Fruit fly (Drosophila melanogaster) whole organism, embryonic: ENCODE data around the gene CG5639.

Source experiments
- C15 ChIP-seq: fragments of 200-800 bp; sonication (Bioruptor generic); IDR thresholded peaks from 3 replicates; pipeline ENCODE4 v1.3.6; 2022; ENCODE audit warnings: missing biosample characterization, missing genetic modification characterization
- CG1024 ChIP-seq: fragments of 200-800 bp; sonication (Bioruptor generic); IDR thresholded peaks from 2 replicates; pipeline ENCODE4 v1.3.6; 2022; ENCODE audit warnings: missing biosample characterization, missing genetic modification characterization
- CG10274 ChIP-seq: fragments of 200-800 bp; sonication (Bioruptor generic); optimal IDR thresholded peaks from 3 replicates; lab custom pipeline; 2017; ENCODE audit warnings: missing biosample characterization, mild to moderate bottlenecking, missing genetic modification characterization
- CG10366 ChIP-seq: fragments of 200-800 bp; sonication (Bioruptor generic); IDR thresholded peaks from 2 replicates; pipeline ENCODE4 v1.3.6; 2022; ENCODE audit warnings: missing biosample characterization, missing genetic modification characterization
- CG11093 ChIP-seq: fragments of 200-800 bp; sonication (Bioruptor generic); IDR thresholded peaks from 3 replicates; pipeline ENCODE4 v1.3.6; 2022; ENCODE audit warnings: missing biosample characterization, missing genetic modification characterization
- CG12155 ChIP-seq: fragments of 200-800 bp; sonication (Bioruptor generic); optimal IDR thresholded peaks from 3 replicates; lab custom pipeline; 2016; ENCODE audit warnings: missing biosample characterization, missing genetic modification characterization
- CG14667 ChIP-seq: fragments of 200-800 bp; sonication (Bioruptor generic); IDR thresholded peaks from 2 replicates; pipeline ENCODE4 v1.3.6; 2022; ENCODE audit warnings: missing biosample characterization, missing genetic modification characterization
- CG15514 ChIP-seq: fragments of 200-800 bp; sonication (Bioruptor generic); optimal IDR thresholded peaks from 3 replicates; lab custom pipeline; 2017; ENCODE audit warnings: missing biosample characterization, missing genetic modification characterization, mild to moderate bottlenecking, moderate library complexity, missing genetic modification reagents
- CG1603 ChIP-seq: fragments of 200-800 bp; sonication (Bioruptor generic); optimal IDR thresholded peaks from 2 replicates; lab custom pipeline; 2019; ENCODE audit warnings: missing biosample characterization, mild to moderate bottlenecking, missing genetic modification characterization, moderate library complexity
- CG16779 ChIP-seq: fragments of 200-800 bp; sonication (Bioruptor generic); IDR thresholded peaks from 2 replicates; pipeline ENCODE4 v1.3.6; 2022; ENCODE audit warnings: missing biosample characterization, missing genetic modification characterization
- CG17359 ChIP-seq: fragments of 200-800 bp; sonication (Bioruptor generic); optimal IDR thresholded peaks from 3 replicates; lab custom pipeline; 2018; ENCODE audit warnings: missing biosample characterization, mild to moderate bottlenecking, missing genetic modification characterization, moderate library complexity
- CG1792 ChIP-seq: fragments of 200-800 bp; sonication (Bioruptor generic); optimal IDR thresholded peaks from 2 replicates; lab custom pipeline; 2016; ENCODE audit warnings: missing biosample characterization, missing genetic modification characterization
- CG18011 ChIP-seq: fragments of 200-800 bp; sonication (Bioruptor generic); optimal IDR thresholded peaks from 2 replicates; lab custom pipeline; 2017; ENCODE audit warnings: missing biosample characterization, missing genetic modification characterization, mild to moderate bottlenecking, moderate library complexity, missing genotype
- CG2712 ChIP-seq: fragments of 200-800 bp; optimal IDR thresholded peaks from 3 replicates; lab custom pipeline; 2019; ENCODE audit warnings: missing biosample characterization, mild to moderate bottlenecking, missing genetic modification characterization, moderate library complexity
- CG30020 ChIP-seq: fragments of 200-800 bp; optimal IDR thresholded peaks from 2 replicates; lab custom pipeline; 2019; ENCODE audit warnings: missing biosample characterization, mild to moderate bottlenecking, missing genetic modification characterization, moderate library complexity
- CG4707 ChIP-seq: fragments of 200-800 bp; sonication (Bioruptor generic); optimal IDR thresholded peaks from 2 replicates; lab custom pipeline; 2018; ENCODE audit warnings: missing biosample characterization, mild to moderate bottlenecking, missing genetic modification characterization, moderate library complexity
- CG5180 ChIP-seq: fragments of 200-800 bp; sonication (Bioruptor generic); optimal IDR thresholded peaks from 3 replicates; lab custom pipeline; 2017; ENCODE audit warnings: missing biosample characterization, missing genetic modification characterization, mild to moderate bottlenecking, moderate library complexity, missing genetic modification reagents
- CG7271 ChIP-seq: fragments of 200-800 bp; sonication (Bioruptor generic); optimal IDR thresholded peaks from 2 replicates; lab custom pipeline; 2018; ENCODE audit warnings: missing biosample characterization, mild to moderate bottlenecking, missing genetic modification characterization, moderate library complexity
- CG8281 ChIP-seq: fragments of 200-800 bp; sonication (Bioruptor generic); optimal IDR thresholded peaks from 2 replicates; lab custom pipeline; 2018; ENCODE audit warnings: missing biosample characterization, mild to moderate bottlenecking, missing genetic modification characterization, moderate library complexity
- CTCF ChIP-seq: fragments of 200-800 bp; sonication (Bioruptor generic); optimal IDR thresholded peaks from 2 replicates; lab custom pipeline; 2017; ENCODE audit warnings: missing biosample characterization, mild to moderate bottlenecking, missing genetic modification characterization, moderate library complexity
- E2f1 ChIP-seq: fragments of 200-800 bp; sonication (Bioruptor generic); IDR thresholded peaks from 2 replicates; pipeline ENCODE4 v1.3.6; 2022; ENCODE audit warnings: missing biosample characterization, missing genetic modification characterization
- Ets65A ChIP-seq: fragments of 200-800 bp; sonication (Bioruptor generic); peaks from one replicate; lab custom pipeline; 2016; ENCODE audit warnings: missing biosample characterization, missing genetic modification characterization
- HLH3B ChIP-seq: fragments of 200-800 bp; sonication (Bioruptor generic); IDR thresholded peaks from 2 replicates; pipeline ENCODE4 v1.3.6; 2022; ENCODE audit warnings: missing biosample characterization, missing genetic modification characterization
- Hr78 ChIP-seq, 2 experiments: fragments of 200-800 bp in 1 of 2; fragments of >200 bp in 1 of 2; sonication (Bioruptor generic) in 1 of 2; optimal IDR thresholded peaks; 2 replicates each; lab custom pipeline; 2017 to 2019; ENCODE audit warnings: missing biosample characterization in 2 of 2, missing genetic modification characterization in 2 of 2, mild to moderate bottlenecking in 1 of 2, moderate library complexity in 1 of 2
- MESR4 ChIP-seq: fragments of 200-800 bp; sonication (Bioruptor generic); optimal IDR thresholded peaks from 2 replicates; lab custom pipeline; 2018; ENCODE audit warnings: missing biosample characterization, mild to moderate bottlenecking, missing genetic modification characterization, moderate library complexity
- MTF-1 ChIP-seq: fragments of 200-800 bp; sonication (Bioruptor generic); optimal IDR thresholded peaks from 2 replicates; lab custom pipeline; 2018; ENCODE audit warnings: missing biosample characterization, mild to moderate bottlenecking, missing genetic modification characterization, borderline replicate concordance
- Mad ChIP-seq: fragments of 200-800 bp; sonication (Bioruptor generic); optimal IDR thresholded peaks from 2 replicates; lab custom pipeline; 2016; ENCODE audit warnings: missing biosample characterization, missing genetic modification characterization
- Six4 ChIP-seq: fragments of 200-800 bp; sonication (Bioruptor generic); optimal IDR thresholded peaks from 2 replicates; lab custom pipeline; 2016; ENCODE audit warnings: missing biosample characterization, missing genetic modification characterization
- Spps ChIP-seq: fragments of 200-800 bp; sonication (Bioruptor generic); optimal IDR thresholded peaks from 2 replicates; lab custom pipeline; 2018; ENCODE audit warnings: missing biosample characterization, mild to moderate bottlenecking, missing genetic modification characterization
- Sry-β ChIP-seq: fragments of 200-800 bp; sonication (Bioruptor generic); optimal IDR thresholded peaks from 2 replicates; lab custom pipeline; 2018; ENCODE audit warnings: missing biosample characterization, mild to moderate bottlenecking, missing genetic modification characterization, moderate library complexity
- al ChIP-seq: fragments of 200-800 bp; sonication (Bioruptor generic); IDR thresholded peaks from 2 replicates; pipeline ENCODE4 v1.3.6; 2022; ENCODE audit warnings: missing biosample characterization, missing genetic modification characterization
- bbx ChIP-seq: fragments of 200-800 bp; sonication (Bioruptor generic); IDR thresholded peaks from 2 replicates; pipeline ENCODE4 v1.3.6; 2022; ENCODE audit warnings: missing biosample characterization, missing genetic modification characterization; ENCODE audit not compliant: partially characterized antibody
- br ChIP-seq: fragments of >200 bp; optimal IDR thresholded peaks from 2 replicates; lab custom pipeline; 2017
- cas ChIP-seq: fragments of 200-800 bp; sonication (Bioruptor generic); IDR thresholded peaks from 2 replicates; pipeline ENCODE4 v1.3.6; 2022; ENCODE audit warnings: missing biosample characterization, missing genetic modification characterization
- corto ChIP-seq: fragments of 200-800 bp; sonication (Bioruptor generic); optimal IDR thresholded peaks from 2 replicates; lab custom pipeline; 2016; ENCODE audit warnings: missing biosample characterization, mild to moderate bottlenecking, missing genetic modification characterization, moderate library complexity
- croc ChIP-seq: fragments of 200-800 bp; sonication (Bioruptor generic); conservative IDR thresholded peaks from 3 replicates; pipeline ENCODE4 v1.3.6; 2022; ENCODE audit warnings: missing biosample characterization, missing genetic modification characterization
- cwo ChIP-seq: fragments of 200-800 bp; sonication (Bioruptor generic); optimal IDR thresholded peaks from 3 replicates; lab custom pipeline; 2017; ENCODE audit warnings: missing biosample characterization, missing genetic modification characterization, mild to moderate bottlenecking, moderate library complexity, missing genetic modification reagents
- emc ChIP-seq: fragments of 200-800 bp; sonication (Bioruptor generic); optimal IDR thresholded peaks from 2 replicates; lab custom pipeline; 2016; ENCODE audit warnings: missing biosample characterization, missing genetic modification characterization
- ems ChIP-seq: fragments of 200-800 bp; sonication (Bioruptor generic); optimal IDR thresholded peaks from 3 replicates; lab custom pipeline; 2016; ENCODE audit warnings: missing biosample characterization, missing genetic modification characterization
- fd3F ChIP-seq: fragments of 200-800 bp; sonication (Bioruptor generic); optimal IDR thresholded peaks from 2 replicates; lab custom pipeline; 2018; ENCODE audit warnings: missing biosample characterization, mild to moderate bottlenecking, missing genetic modification characterization, moderate library complexity
- gt ChIP-seq: fragments of 200-800 bp; sonication (Bioruptor generic); IDR thresholded peaks from 2 replicates; pipeline ENCODE4 v1.3.6; 2022; ENCODE audit warnings: missing biosample characterization, missing genetic modification characterization
- ham ChIP-seq: fragments of 200-800 bp; sonication (Bioruptor generic); IDR thresholded peaks from 2 replicates; pipeline ENCODE4 v1.3.6; 2022; ENCODE audit warnings: missing biosample characterization, missing genetic modification characterization
- hbn ChIP-seq: fragments of 200-800 bp; sonication (Bioruptor generic); IDR thresholded peaks from 2 replicates; pipeline ENCODE4 v1.3.6; 2022; ENCODE audit warnings: missing biosample characterization, missing genetic modification characterization; ENCODE audit not compliant: partially characterized antibody
- kni ChIP-seq: fragments of 200-800 bp; sonication (Bioruptor generic); optimal IDR thresholded peaks from 3 replicates; lab custom pipeline; 2017; ENCODE audit warnings: mild to moderate bottlenecking, missing biosample characterization, missing genetic modification reagents, missing genetic modification characterization
- mam ChIP-seq: fragments of 200-800 bp; sonication (Bioruptor generic); optimal IDR thresholded peaks from 3 replicates; lab custom pipeline; 2016; ENCODE audit warnings: missing biosample characterization, missing genetic modification characterization
- sim ChIP-seq: fragments of 200-800 bp; sonication (Bioruptor generic); IDR thresholded peaks from 2 replicates; pipeline ENCODE4 v1.3.6; 2022; ENCODE audit warnings: missing biosample characterization, missing genetic modification characterization
- sima ChIP-seq: fragments of 200-800 bp; sonication (Bioruptor generic); optimal IDR thresholded peaks from 2 replicates; lab custom pipeline; 2016; ENCODE audit warnings: missing biosample characterization, missing genetic modification characterization
- slbo ChIP-seq: fragments of 200-800 bp; sonication (Bioruptor generic); IDR thresholded peaks from 2 replicates; pipeline ENCODE4 v1.3.6; 2022; ENCODE audit warnings: missing biosample characterization, missing genetic modification characterization
- slou ChIP-seq: fragments of 200-800 bp; sonication (Bioruptor generic); optimal IDR thresholded peaks from 3 replicates; lab custom pipeline; 2016; ENCODE audit warnings: missing biosample characterization, missing genetic modification characterization
- vfl ChIP-seq: fragments of 200-800 bp; sonication (Bioruptor generic); optimal IDR thresholded peaks from 2 replicates; lab custom pipeline; 2016; ENCODE audit warnings: missing biosample characterization, missing genetic modification characterization
- wdn ChIP-seq: fragments of 200-800 bp; sonication (Bioruptor generic); IDR thresholded peaks from 2 replicates; pipeline ENCODE4 v1.3.6; 2022; ENCODE audit warnings: missing biosample characterization, missing genetic modification characterization

Gene CG5639

dm6 chr3R:27569706-27570105 lies 26.2 kb downstream of the CG5639 start (continued):
- TF ChIP-seq Ets65A (peak; percentile 99), ham (GFP tag; lab: Robert Waterston, UW) (no peak), CG2712 (tag; lab: Kevin White, UChicago) (peak; percentile 81), corto (GFP tag; lab: Kevin White, UChicago) (peak; percentile 49), Spps (tag; lab: Kevin White, UChicago) (no peak), cwo (GFP tag; lab: Kevin White, UChicago) (peak; percentile 87), CG4707 (GFP tag; lab: Kevin White, UChicago) (peak; percentile 0), bbx (GFP tag; lab: Robert Waterston, UW) (no peak), CG1024 (GFP tag; lab: Robert Waterston, UW) (peak; percentile 67), cas (GFP tag; lab: Robert Waterston, UW) (peak; percentile 64), C15 (GFP tag; lab: Robert Waterston, UW) (peak; percentile 76; the same call in 2 of the 3 replicates), CG8281 (tag; lab: Kevin White, UChicago) (peak; percentile 71), Sry-β (GFP tag; lab: Kevin White, UChicago) (no peak), CG17359 (tag; lab: Kevin White, UChicago) (peak; percentile 94), CG7271 (tag; lab: Kevin White, UChicago) (peak; percentile 12), MESR4 (no peak), CG30020 (tag; lab: Kevin White, UChicago) (no peak), hbn (GFP tag; lab: Robert Waterston, UW) (no peak), Six4 (GFP tag; lab: Kevin White, UChicago) (peak; percentile 83), slou (peak; percentile 73), MTF-1 (peak; percentile 75), mam (GFP tag; lab: Kevin White, UChicago) (peak; percentile 95), CG10366 (GFP tag; lab: Robert Waterston, UW) (peak; percentile 85; the same call in 1 of the 2 replicates), slbo (GFP tag; lab: Robert Waterston, UW) (peak; percentile 91), E2f1 (GFP tag; lab: Robert Waterston, UW) (peak; percentile 85), vfl (GFP tag; lab: Kevin White, UChicago) (peak; percentile 48), CG1603 (no peak), ems (GFP tag; lab: Kevin White, UChicago) (peak; percentile 92), CG16779 (GFP tag; lab: Robert Waterston, UW) (peak; percentile 84), CG11093 (GFP tag; lab: Robert Waterston, UW) (peak; percentile 82), CG1792 (GFP tag; lab: Kevin White, UChicago) (peak; percentile 88), CG18011 (GFP tag; lab: Kevin White, UChicago) (peak; percentile 34), Hr78 (GFP tag; optimal IDR thresholded peaks at IDR 0.05; lab: Kevin White, UChicago) (peak in 1 of 2 experiments; percentile 68), br (lab: Kevin White, UChicago) (no peak), sima (GFP tag; lab: Kevin White, UChicago) (peak; percentile 63), sim (GFP tag; lab: Robert Waterston, UW) (peak; percentile 57; the same call in 1 of the 2 replicates), gt (GFP tag; lab: Robert Waterston, UW) (0 out of 2 replicates have a peak, but pooled peaks have one; percentile 47), CG10274 (GFP tag; lab: Kevin White, UChicago) (peak; percentile 79), CG5180 (peak; percentile 83), Mad (GFP tag; lab: Kevin White, UChicago) (peak; percentile 53), CG14667 (GFP tag; lab: Robert Waterston, UW) (peak; percentile 76), croc (GFP tag; lab: Robert Waterston, UW) (peak; percentile 67), al (GFP tag; lab: Robert Waterston, UW) (peak; percentile 88), CTCF (GFP tag; lab: Kevin White, UChicago) (peak; percentile 51), kni (GFP tag; lab: Kevin White, UChicago) (no peak), fd3F (GFP tag; lab: Kevin White, UChicago) (peak; percentile 72), emc (GFP tag; lab: Kevin White, UChicago) (peak; percentile 76), CG15514 (peak; percentile 85), CG12155 (GFP tag; lab: Kevin White, UChicago) (peak; percentile 74), HLH3B (GFP tag; lab: Robert Waterston, UW) (peak; percentile 92), wdn (GFP tag; lab: Robert Waterston, UW) (peak; percentile 69; the same call in 1 of the 2 replicates)
